Worm (Caenorhabditis elegans) whole organism, midembryonic: ENCODE data around the gene fic-1.

Experiments
- T22C8.4 ChIP-seq: fragments of 200-800 bp; sonication (Bioruptor generic); IDR thresholded peaks from 2 replicates; pipeline ENCODE4 v1.3.6; 2022; ENCODE audit warnings: missing genetic modification characterization, missing compliant biosample characterization
- cog-1 ChIP-seq: sonication (generic microtip); optimal IDR thresholded peaks from 2 replicates; lab custom pipeline; 2016; ENCODE audit warnings: missing genetic modification characterization, missing compliant biosample characterization
- flt-1 ChIP-seq: fragments of 200-800 bp; sonication (Bioruptor generic); IDR thresholded peaks from 2 replicates; pipeline ENCODE4 v1.3.6; 2022; ENCODE audit warnings: missing genetic modification characterization, missing compliant biosample characterization
- klf-2 ChIP-seq: fragments of 200-800 bp; sonication (Bioruptor generic); conservative IDR thresholded peaks from 2 replicates; pipeline ENCODE4 v1.3.6; 2022; ENCODE audit warnings: missing genetic modification reagents, missing genetic modification characterization, missing compliant biosample characterization
- med-1 ChIP-seq: sonication (generic microtip); optimal IDR thresholded peaks from 2 replicates; lab custom pipeline; 2017; ENCODE audit warnings: missing genetic modification characterization, mild to moderate bottlenecking, missing compliant biosample characterization, antibody characterized with exemption, missing genetic modification reagents; ENCODE audit not compliant: insufficient read depth
- ref-1 ChIP-seq: fragments of 200-800 bp; sonication (Bioruptor generic); conservative IDR thresholded peaks from 2 replicates; pipeline ENCODE4 v1.3.6; 2022; ENCODE audit warnings: missing genetic modification reagents, missing genetic modification characterization, missing compliant biosample characterization
- tab-1 ChIP-seq: fragments of 200-800 bp; sonication (Bioruptor generic); IDR thresholded peaks from 2 replicates; pipeline ENCODE4 v1.3.6; 2022; ENCODE audit warnings: missing genetic modification characterization, missing compliant biosample characterization
- ztf-23 ChIP-seq: fragments of 200-800 bp; sonication (Bioruptor generic); IDR thresholded peaks from 2 replicates; pipeline ENCODE4 v1.3.6; 2022; ENCODE audit warnings: missing genetic modification reagents, missing genetic modification characterization, missing compliant biosample characterization
- ztf-29 ChIP-seq: fragments of 200-800 bp; sonication (Bioruptor generic); IDR thresholded peaks from 2 replicates; pipeline ENCODE4 v1.3.6; 2022; ENCODE audit warnings: missing genetic modification reagents, missing genetic modification characterization, missing compliant biosample characterization

The fic-1 gene

ce11 chrIV:10933062-10933552 lies 4.1 kb upstream of the fic-1 start, which contains the start of the genes dnc-1 and lsm-7:
Gene dnc-1 (minus strand): TSS chrIV:10933203.
Gene lsm-7 (plus strand): TSS chrIV:10933502.
- TF ChIP-seq ztf-29 (GFP tag; lab: Robert Waterston, UW) (no peak), ref-1 (no peak), tab-1 (GFP tag; lab: Robert Waterston, UW) (no peak), cog-1 (tag; lab: Kevin White, UChicago) (peak; percentile 35), med-1 (GFP tag; lab: Kevin White, UChicago) (no peak), T22C8.4 (GFP tag; lab: Robert Waterston, UW) (no peak), ztf-23 (GFP tag; lab: Robert Waterston, UW) (no peak), flt-1 (GFP tag; lab: Robert Waterston, UW) (0 out of 2 replicates have a peak, but pooled peaks have one; percentile 37), klf-2 (GFP tag; lab: Robert Waterston, UW) (no peak)

ce11 chrIV:10933777-10934546 lies 3.3 kb upstream of the fic-1 start:
- TF ChIP-seq flt-1 (GFP tag; lab: Robert Waterston, UW) = 0 out of 2 replicates have a peak, but pooled peaks have one; percentile 17
- no peak for TF ChIP-seq klf-2 (GFP tag; lab: Robert Waterston, UW)

ce11 chrIV:10934786-10935185 lies 2.5 kb upstream of the fic-1 start:
- TF ChIP-seq ref-1 = no peak
- TF ChIP-seq klf-2 (GFP tag; lab: Robert Waterston, UW) = no peak
- no peak for TF ChIP-seq ztf-23 (GFP tag; lab: Robert Waterston, UW)
- no peak for TF ChIP-seq flt-1 (GFP tag; lab: Robert Waterston, UW)
- no peak for TF ChIP-seq ztf-29 (GFP tag; lab: Robert Waterston, UW)
- TF ChIP-seq T22C8.4 (GFP tag; lab: Robert Waterston, UW) = no peak
- no peak for TF ChIP-seq med-1 (GFP tag; lab: Kevin White, UChicago)
- TF ChIP-seq cog-1 (tag; lab: Kevin White, UChicago) = no peak
- TF ChIP-seq tab-1 (GFP tag; lab: Robert Waterston, UW) = no peak

- peak; percentile 70 for TF ChIP-seq cog-1 (tag; lab: Kevin White, UChicago)
- TF ChIP-seq flt-1 (GFP tag; lab: Robert Waterston, UW) = 0 out of 2 replicates have a peak, but pooled peaks have one; percentile 34
- TF ChIP-seq med-1 (GFP tag; lab: Kevin White, UChicago) = no peak
- 0 out of 2 replicates have a peak, but pooled peaks have one; percentile 19 for TF ChIP-seq ztf-23 (GFP tag; lab: Robert Waterston, UW)
- TF ChIP-seq ref-1 = no peak
- no peak for TF ChIP-seq klf-2 (GFP tag; lab: Robert Waterston, UW)
Observed at ce11 chrIV:10935336-10935735, 1.9 kb upstream of the fic-1 start.

- TF ChIP-seq ztf-23 (GFP tag; lab: Robert Waterston, UW) (no peak), ztf-29 (GFP tag; lab: Robert Waterston, UW) (no peak), med-1 (GFP tag; lab: Kevin White, UChicago) (no peak), tab-1 (GFP tag; lab: Robert Waterston, UW) (no peak), T22C8.4 (GFP tag; lab: Robert Waterston, UW) (no peak), klf-2 (GFP tag; lab: Robert Waterston, UW) (no peak), cog-1 (tag; lab: Kevin White, UChicago) (peak; percentile 65)
Observed at ce11 chrIV:10935853-10936491, 1.3 kb upstream of the fic-1 start, which contains the start of gene lgg-2. Gene lgg-2 (minus strand): TSS chrIV:10935903.

ce11 chrIV:10948797-10949196 lies 11.5 kb downstream of the fic-1 start, which contains the start of gene Y69E1A.1:
Gene Y69E1A.1 (minus strand): TSS chrIV:10948897.
- no peak for TF ChIP-seq med-1 (GFP tag; lab: Kevin White, UChicago)
- TF ChIP-seq tab-1 (GFP tag; lab: Robert Waterston, UW) = no peak
- TF ChIP-seq ref-1 = no peak
- TF ChIP-seq cog-1 (tag; lab: Kevin White, UChicago) = no peak
- no peak for TF ChIP-seq T22C8.4 (GFP tag; lab: Robert Waterston, UW)
- TF ChIP-seq klf-2 (GFP tag; lab: Robert Waterston, UW) = no peak
- TF ChIP-seq flt-1 (GFP tag; lab: Robert Waterston, UW) = no peak
- TF ChIP-seq ztf-23 (GFP tag; lab: Robert Waterston, UW) = no peak

- no peak for TF ChIP-seq med-1 (GFP tag; lab: Kevin White, UChicago)
Observed at ce11 chrIV:10949510-10949909, 12.3 kb downstream of the fic-1 start, which contains the start of gene nsph-3.1. Gene nsph-3.1 (plus strand): TSS chrIV:10949810.

- no peak for TF ChIP-seq tab-1 (GFP tag; lab: Robert Waterston, UW)
- TF ChIP-seq ztf-29 (GFP tag; lab: Robert Waterston, UW) = no peak
- no peak for TF ChIP-seq ref-1
- TF ChIP-seq cog-1 (tag; lab: Kevin White, UChicago) = no peak
- TF ChIP-seq klf-2 (GFP tag; lab: Robert Waterston, UW) = no peak
- no peak for TF ChIP-seq ztf-23 (GFP tag; lab: Robert Waterston, UW)
- no peak for TF ChIP-seq T22C8.4 (GFP tag; lab: Robert Waterston, UW)
- no peak for TF ChIP-seq med-1 (GFP tag; lab: Kevin White, UChicago)
- no peak for TF ChIP-seq flt-1 (GFP tag; lab: Robert Waterston, UW)
Observed at ce11 chrIV:10950363-10951214, 13.3 kb downstream of the fic-1 start.
